Fruit fly (Drosophila melanogaster) whole organism, embryonic: Measurements from ENCODE around the gene CG46308.

ENCODE experiments used
- ATbp ChIP-seq: fragments of 200-800 bp; sonication (Bioruptor generic); optimal IDR thresholded peaks from 2 replicates; lab custom pipeline; 2017; ENCODE audit warnings: missing biosample characterization, mild to moderate bottlenecking, missing genetic modification characterization, missing genetic modification reagents
- BEAF-32 ChIP-seq: fragments of 200-800 bp; sonication (Bioruptor generic); optimal IDR thresholded peaks from 3 replicates; lab custom pipeline; 2017; ENCODE audit warnings: missing biosample characterization, missing genetic modification characterization, mild to moderate bottlenecking, moderate library complexity, missing genetic modification reagents
- Bdp1 ChIP-seq: fragments of 200-800 bp; sonication (Bioruptor generic); optimal IDR thresholded peaks from 3 replicates; lab custom pipeline; 2016; ENCODE audit warnings: missing biosample characterization, missing genetic modification characterization
- CG10209 ChIP-seq: fragments of 200-800 bp; sonication (Bioruptor generic); optimal IDR thresholded peaks from 3 replicates; lab custom pipeline; 2017; ENCODE audit warnings: missing biosample characterization, mild to moderate bottlenecking, missing genetic modification characterization, missing genetic modification reagents
- CG10565 ChIP-seq: fragments of 200-800 bp; sonication (Bioruptor generic); optimal IDR thresholded peaks from 3 replicates; lab custom pipeline; 2016; ENCODE audit warnings: missing biosample characterization, mild to moderate bottlenecking, missing genetic modification characterization
- CG12155 ChIP-seq: fragments of 200-800 bp; sonication (Bioruptor generic); optimal IDR thresholded peaks from 3 replicates; lab custom pipeline; 2016; ENCODE audit warnings: missing biosample characterization, missing genetic modification characterization
- CG12299 ChIP-seq: fragments of 200-800 bp; sonication (Bioruptor generic); optimal IDR thresholded peaks from 2 replicates; lab custom pipeline; 2018; ENCODE audit warnings: missing biosample characterization, mild to moderate bottlenecking, missing genetic modification characterization
- CG12942 ChIP-seq: fragments of 200-800 bp; sonication (Bioruptor generic); optimal IDR thresholded peaks from 3 replicates; lab custom pipeline; 2016; ENCODE audit warnings: missing biosample characterization, missing genetic modification characterization
- CG13296 ChIP-seq: fragments of 200-800 bp; sonication (Bioruptor generic); optimal IDR thresholded peaks from 3 replicates; lab custom pipeline; 2018; ENCODE audit warnings: missing biosample characterization, mild to moderate bottlenecking, missing genetic modification characterization
- CG13624 ChIP-seq: fragments of 200-800 bp; sonication (Bioruptor generic); optimal IDR thresholded peaks from 2 replicates; lab custom pipeline; 2016; ENCODE audit warnings: missing biosample characterization, missing genetic modification characterization
- CG14014 ChIP-seq: fragments of 200-800 bp; sonication (Bioruptor generic); IDR thresholded peaks from 2 replicates; pipeline ENCODE4 v1.3.6; 2022; ENCODE audit warnings: missing biosample characterization, missing genetic modification characterization
- CG14441 ChIP-seq: fragments of 200-800 bp; sonication (Bioruptor generic); IDR thresholded peaks from 2 replicates; pipeline ENCODE4 v1.3.6; 2022; ENCODE audit warnings: missing biosample characterization, missing genetic modification characterization
- CG1647 ChIP-seq: fragments of 200-800 bp; sonication (Bioruptor generic); optimal IDR thresholded peaks from 3 replicates; lab custom pipeline; 2016; ENCODE audit warnings: missing biosample characterization, missing genetic modification characterization
- CG34376 ChIP-seq: fragments of 200-800 bp; sonication (Bioruptor generic); optimal IDR thresholded peaks from 2 replicates; lab custom pipeline; 2018; ENCODE audit warnings: missing biosample characterization, mild to moderate bottlenecking, missing genetic modification characterization
- CG3995 ChIP-seq: fragments of 200-800 bp; sonication (Bioruptor generic); optimal IDR thresholded peaks from 3 replicates; lab custom pipeline; 2016; ENCODE audit warnings: missing biosample characterization, missing genetic modification characterization
- CG4424 ChIP-seq: fragments of 200-800 bp; sonication (Bioruptor generic); optimal IDR thresholded peaks from 3 replicates; lab custom pipeline; 2016; ENCODE audit warnings: missing biosample characterization, missing genetic modification characterization
- CG5245 ChIP-seq: fragments of 200-800 bp; sonication (Bioruptor generic); optimal IDR thresholded peaks from 3 replicates; lab custom pipeline; 2016; ENCODE audit warnings: missing biosample characterization, missing genetic modification characterization
- CG7271 ChIP-seq: fragments of 200-800 bp; sonication (Bioruptor generic); optimal IDR thresholded peaks from 2 replicates; lab custom pipeline; 2018; ENCODE audit warnings: missing biosample characterization, mild to moderate bottlenecking, missing genetic modification characterization, moderate library complexity
- CG7357 ChIP-seq: fragments of 200-800 bp; sonication (Bioruptor generic); IDR thresholded peaks from 3 replicates; pipeline ENCODE4 v1.3.6; 2022; ENCODE audit warnings: missing biosample characterization, missing genetic modification characterization
- CG9215 ChIP-seq: fragments of 200-800 bp; sonication (Bioruptor generic); IDR thresholded peaks from 2 replicates; pipeline ENCODE4 v1.3.6; 2022; ENCODE audit warnings: missing biosample characterization, missing genetic modification characterization
- CG9437 ChIP-seq: fragments of 200-800 bp; sonication (Bioruptor generic); optimal IDR thresholded peaks from 2 replicates; lab custom pipeline; 2018; ENCODE audit warnings: missing biosample characterization, mild to moderate bottlenecking, missing genetic modification characterization
- D ChIP-seq, 2 experiments: fragments of 200-800 bp in 1 of 2; fragments of >200 bp in 1 of 2; sonication (Bioruptor generic) in 1 of 2; optimal IDR thresholded peaks; 2 replicates in 1 of 2; 3 replicates in 1 of 2; lab custom pipeline; 2017; ENCODE audit warnings: mild to moderate bottlenecking in 1 of 2, missing biosample characterization in 1 of 2, missing genetic modification characterization in 1 of 2, missing genetic modification reagents in 1 of 2
- Deaf1 ChIP-seq: fragments of 200-800 bp; optimal IDR thresholded peaks from 3 replicates; lab custom pipeline; 2019; ENCODE audit warnings: missing biosample characterization, mild to moderate bottlenecking, missing genetic modification characterization, moderate library complexity
- Fer1 ChIP-seq: fragments of 200-800 bp; sonication (Bioruptor generic); optimal IDR thresholded peaks from 2 replicates; lab custom pipeline; 2017; ENCODE audit warnings: missing biosample characterization, mild to moderate bottlenecking, missing genetic modification characterization
- H15 ChIP-seq: fragments of 200-800 bp; sonication (Bioruptor generic); IDR thresholded peaks from 3 replicates; pipeline ENCODE4 v1.3.6; 2022; ENCODE audit warnings: missing biosample characterization, missing genetic modification characterization
- Hey ChIP-seq: fragments of 200-800 bp; sonication (Bioruptor generic); optimal IDR thresholded peaks from 3 replicates; lab custom pipeline; 2018; ENCODE audit warnings: missing biosample characterization, mild to moderate bottlenecking, missing genetic modification characterization
- Med ChIP-seq: fragments of 200-800 bp; sonication (Bioruptor generic); peaks from one replicate; lab custom pipeline; 2016; ENCODE audit warnings: missing biosample characterization, missing genetic modification characterization, mild to moderate bottlenecking, inconsistent platforms, moderate library complexity
- NK7.1 ChIP-seq: fragments of 200-800 bp; sonication (Bioruptor generic); optimal IDR thresholded peaks from 3 replicates; lab custom pipeline; 2016; ENCODE audit warnings: missing biosample characterization, missing genetic modification characterization
- PHDP ChIP-seq: fragments of 200-800 bp; sonication (Bioruptor generic); optimal IDR thresholded peaks from 3 replicates; lab custom pipeline; 2018; ENCODE audit warnings: missing biosample characterization, mild to moderate bottlenecking, missing genetic modification characterization, moderate library complexity
- Stat92E ChIP-seq, 3 experiments: fragments of >200 bp in 2 of 3; fragments of 200-800 bp in 1 of 3; sonication (Bioruptor generic) in 1 of 3; optimal IDR thresholded peaks; 2 replicates each; lab custom pipeline; 2017 to 2019; ENCODE audit warnings: missing biosample characterization in 3 of 3, missing genetic modification characterization in 3 of 3, mild to moderate bottlenecking in 1 of 3, moderate library complexity in 1 of 3
- bcd ChIP-seq: fragments of 200-800 bp; sonication (Bioruptor generic); optimal IDR thresholded peaks from 2 replicates; lab custom pipeline; 2017; ENCODE audit warnings: missing biosample characterization, mild to moderate bottlenecking, missing genetic modification characterization
- cad ChIP-seq: fragments of >200 bp; optimal IDR thresholded peaks from 2 replicates; lab custom pipeline; 2017; ENCODE audit warnings: missing biosample characterization, missing genetic modification characterization
- cato ChIP-seq: fragments of 200-800 bp; sonication (Bioruptor generic); optimal IDR thresholded peaks from 2 replicates; lab custom pipeline; 2016; ENCODE audit warnings: missing biosample characterization, missing genetic modification characterization, borderline replicate concordance
- dpn ChIP-seq, 2 experiments: fragments of 200-800 bp; sonication (Bioruptor generic); optimal IDR thresholded peaks; 3 replicates each; lab custom pipeline; 2016; ENCODE audit warnings: missing biosample characterization in 2 of 2, missing genetic modification characterization in 2 of 2
- gsb ChIP-seq: fragments of 200-800 bp; sonication (Bioruptor generic); IDR thresholded peaks from 2 replicates; pipeline ENCODE4 v1.3.6; 2022; ENCODE audit warnings: missing biosample characterization, missing genetic modification characterization
- her ChIP-seq: fragments of 200-800 bp; sonication (Bioruptor generic); optimal IDR thresholded peaks from 2 replicates; lab custom pipeline; 2016; ENCODE audit warnings: missing biosample characterization, missing genetic modification characterization
- hth ChIP-seq: fragments of >200 bp; optimal IDR thresholded peaks from 2 replicates; lab custom pipeline; 2017; ENCODE audit warnings: inconsistent platforms
- ind ChIP-seq: fragments of 200-800 bp; sonication (Bioruptor generic); optimal IDR thresholded peaks from 3 replicates; lab custom pipeline; 2016; ENCODE audit warnings: missing biosample characterization, missing genetic modification characterization
- kni ChIP-seq: fragments of 200-800 bp; sonication (Bioruptor generic); optimal IDR thresholded peaks from 3 replicates; lab custom pipeline; 2017; ENCODE audit warnings: mild to moderate bottlenecking, missing biosample characterization, missing genetic modification reagents, missing genetic modification characterization
- lmd ChIP-seq: fragments of 200-800 bp; sonication (Bioruptor generic); IDR thresholded peaks from 2 replicates; pipeline ENCODE4 v1.3.6; 2022; ENCODE audit warnings: missing biosample characterization, missing genetic modification characterization
- nerfin-2 ChIP-seq: fragments of 200-800 bp; sonication (Bioruptor generic); IDR thresholded peaks from 2 replicates; pipeline ENCODE4 v1.3.6; 2022; ENCODE audit warnings: missing biosample characterization, missing genetic modification characterization; ENCODE audit not compliant: partially characterized antibody
- org-1 ChIP-seq: fragments of 200-800 bp; sonication (Bioruptor generic); optimal IDR thresholded peaks from 2 replicates; lab custom pipeline; 2017; ENCODE audit warnings: missing biosample characterization, missing genetic modification characterization
- ro ChIP-seq: fragments of 200-800 bp; sonication (Bioruptor generic); IDR thresholded peaks from 2 replicates; pipeline ENCODE4 v1.3.6; 2022; ENCODE audit warnings: missing biosample characterization, missing genetic modification characterization
- schlank ChIP-seq: fragments of 200-800 bp; sonication (Bioruptor generic); optimal IDR thresholded peaks from 2 replicates; lab custom pipeline; 2018; ENCODE audit warnings: missing biosample characterization, mild to moderate bottlenecking, missing genetic modification characterization
- shn ChIP-seq: fragments of 200-800 bp; sonication (Bioruptor generic); optimal IDR thresholded peaks from 3 replicates; lab custom pipeline; 2016; ENCODE audit warnings: missing biosample characterization, missing genetic modification characterization
- twi ChIP-seq: fragments of 200-800 bp; optimal IDR thresholded peaks from 2 replicates; lab custom pipeline; 2019; ENCODE audit warnings: missing biosample characterization, mild to moderate bottlenecking, missing genetic modification characterization, moderate library complexity
- yki ChIP-seq: fragments of >200 bp; optimal IDR thresholded peaks from 3 replicates; lab custom pipeline; 2018
- zen ChIP-seq: fragments of 200-800 bp; sonication (Bioruptor generic); optimal IDR thresholded peaks from 3 replicates; lab custom pipeline; 2018; ENCODE audit warnings: missing biosample characterization, mild to moderate bottlenecking, missing genetic modification characterization, moderate library complexity
- zfh2 ChIP-seq: fragments of 200-800 bp; sonication (Bioruptor generic); optimal IDR thresholded peaks from 2 replicates; lab custom pipeline; 2016; ENCODE audit warnings: missing biosample characterization, missing genetic modification characterization

CG46308 gene

dm6 chr2L:13547738-13548726 lies 86.5 kb downstream of the CG46308 start (continued):
- peak; percentile 36 to 58 for TF ChIP-seq dpn (GFP tag; optimal IDR thresholded peaks at IDR 0.05; lab: Kevin White, UChicago)
- TF ChIP-seq Stat92E (GFP tag; optimal IDR thresholded peaks at IDR 0.05; lab: Kevin White, UChicago) = no peak
- TF ChIP-seq lmd (GFP tag; lab: Robert Waterston, UW) = peak; percentile 57
- TF ChIP-seq CG12299 (tag; lab: Kevin White, UChicago) = no peak
- TF ChIP-seq CG13624 (GFP tag; lab: Kevin White, UChicago) = peak; percentile 57
- TF ChIP-seq Med = peak; percentile 92
- TF ChIP-seq CG12942 (GFP tag; lab: Kevin White, UChicago) = no peak
- no peak for TF ChIP-seq CG14441 (GFP tag; lab: Robert Waterston, UW)
- no peak for TF ChIP-seq schlank
- TF ChIP-seq NK7.1 (GFP tag; lab: Kevin White, UChicago) = no peak
- TF ChIP-seq CG7271 (tag; lab: Kevin White, UChicago) = no peak
- peak; percentile 61 for TF ChIP-seq zen (tag; lab: Kevin White, UChicago)
- TF ChIP-seq kni (GFP tag; lab: Kevin White, UChicago) = no peak
- TF ChIP-seq ro (GFP tag; lab: Robert Waterston, UW) = no peak
- no peak for TF ChIP-seq cato (GFP tag; lab: Kevin White, UChicago)
- TF ChIP-seq Fer1 = peak; percentile 11
- TF ChIP-seq CG5245 (GFP tag; lab: Kevin White, UChicago) = peak; percentile 1
- peak; percentile 67 for TF ChIP-seq CG10209 (GFP tag; lab: Kevin White, UChicago)
- peak; percentile 14 for TF ChIP-seq twi (tag; lab: Kevin White, UChicago)
- TF ChIP-seq cad (GFP tag; lab: Kevin White, UChicago) = peak; percentile 13
- TF ChIP-seq CG7357 (GFP tag; lab: Robert Waterston, UW) = no peak
- TF ChIP-seq bcd (GFP tag; lab: Kevin White, UChicago) = peak; percentile 37
- TF ChIP-seq zfh2 = peak; percentile 51
- no peak for TF ChIP-seq hth (lab: Kevin White, UChicago)
- no peak for TF ChIP-seq yki
- no peak for TF ChIP-seq Bdp1 (GFP tag; lab: Kevin White, UChicago)
- TF ChIP-seq D (optimal IDR thresholded peaks at IDR 0.05; lab: Kevin White, UChicago) = no peak
- peak; percentile 46 for TF ChIP-seq D (GFP tag; optimal IDR thresholded peaks at IDR 0.05; lab: Kevin White, UChicago)
- peak; percentile 24 for TF ChIP-seq CG13296
- no peak for TF ChIP-seq shn (GFP tag; lab: Kevin White, UChicago)
- TF ChIP-seq Hey (tag; lab: Kevin White, UChicago) = no peak
- TF ChIP-seq nerfin-2 (GFP tag; lab: Robert Waterston, UW) = no peak
- TF ChIP-seq CG14014 (GFP tag; lab: Robert Waterston, UW) = 0 out of 2 replicates have a peak, but pooled peaks have one; percentile 15
- TF ChIP-seq BEAF-32 (GFP tag; lab: Kevin White, UChicago) = no peak
- peak; percentile 96 for TF ChIP-seq Deaf1 (tag; lab: Kevin White, UChicago)
- peak; percentile 14 for TF ChIP-seq CG1647 (GFP tag; lab: Kevin White, UChicago)
- TF ChIP-seq CG12155 = peak; percentile 26
- TF ChIP-seq CG4424 = peak; percentile 40
- no peak for TF ChIP-seq gsb
- no peak for TF ChIP-seq PHDP (tag; lab: Kevin White, UChicago)
- TF ChIP-seq CG3995 (GFP tag; lab: Kevin White, UChicago) = no peak
- TF ChIP-seq ATbp = no peak
- TF ChIP-seq CG9215 = peak; percentile 55
- TF ChIP-seq CG9437 (GFP tag; lab: Kevin White, UChicago) = no peak
- no peak for TF ChIP-seq H15 (GFP tag; lab: Robert Waterston, UW)
- peak; percentile 48 for TF ChIP-seq ind (GFP tag; lab: Kevin White, UChicago)
- TF ChIP-seq org-1 (GFP tag; lab: Kevin White, UChicago) = peak; percentile 58
- TF ChIP-seq her (GFP tag; lab: Kevin White, UChicago) = no peak
- TF ChIP-seq CG34376 (GFP tag; lab: Kevin White, UChicago) = peak; percentile 40
- no peak for TF ChIP-seq CG10565 (GFP tag; lab: Kevin White, UChicago)
